Fruit fly (Drosophila melanogaster): ENCODE measurements around the gene Tdrd3.
A peak's percentile ranks its signal among the peaks of the same experiment; 100 is the strongest.

Tdrd3 gene

dm6 chr3L:14784949-14785408 lies 1.6 kb upstream of the Tdrd3 start (continued):
- TF ChIP-seq CG1603 (tag; optimal IDR thresholded peaks at IDR 0.05) (peak; percentile 85), CG7745 (tag; optimal IDR thresholded peaks at IDR 0.05) (peak; percentile 16), CG10366 (GFP tag; IDR thresholded peaks at IDR 0.05) (peak; percentile 84), CG16779 (GFP tag; IDR thresholded peaks at IDR 0.05) (peak; percentile 51; the same call in 1 of the 2 replicates), ems (GFP tag; optimal IDR thresholded peaks at IDR 0.05) (peak; percentile 93), emc (GFP tag; optimal IDR thresholded peaks at IDR 0.05) (peak; percentile 71), dysf (GFP tag; IDR thresholded peaks at IDR 0.05) (peak; percentile 96), luna (GFP tag; optimal IDR thresholded peaks at IDR 0.05) (peak; percentile 77), Dip2 (GFP tag; IDR thresholded peaks at IDR 0.05) (0 out of 2 replicates have a peak, but pooled peaks have one; percentile 68), mam (GFP tag; optimal IDR thresholded peaks at IDR 0.05) (peak; percentile 93), Optix (GFP tag; IDR thresholded peaks at IDR 0.05) (peak; percentile 77), Usf (GFP tag; optimal IDR thresholded peaks at IDR 0.05) (peak; percentile 94), CG10543 (GFP tag; optimal IDR thresholded peaks at IDR 0.05) (peak; percentile 98), E2f2 (GFP tag; IDR thresholded peaks at IDR 0.05) (peak; percentile 74), seq (GFP tag; IDR thresholded peaks at IDR 0.05) (peak; percentile 95), disco-r (GFP tag; optimal IDR thresholded peaks at IDR 0.05) (peak; percentile 92), psq (GFP tag; optimal IDR thresholded peaks at IDR 0.05) (peak; percentile 79), HLHmδ (GFP tag; optimal IDR thresholded peaks at IDR 0.05) (no peak), ATbp (GFP tag; optimal IDR thresholded peaks at IDR 0.05) (peak; percentile 92), ham (GFP tag; IDR thresholded peaks at IDR 0.05) (no peak), dati (GFP tag; IDR thresholded peaks at IDR 0.05) (peak; percentile 58; the same call in 1 of the 2 replicates), dimm (GFP tag; IDR thresholded peaks at IDR 0.05) (peak; percentile 64), CG9817 (tag; optimal IDR thresholded peaks at IDR 0.05) (peak; percentile 93), CG17912 (GFP tag; optimal IDR thresholded peaks at IDR 0.05) (peak; percentile 78), sisA (GFP tag; IDR thresholded peaks at IDR 0.05) (peak; percentile 86), wek (GFP tag; optimal IDR thresholded peaks at IDR 0.05) (peak; percentile 76), btn (GFP tag; optimal IDR thresholded peaks at IDR 0.05) (peak; percentile 75), CG32767 (GFP tag; IDR thresholded peaks at IDR 0.05) (peak; percentile 95), dmrt99B (tag; optimal IDR thresholded peaks at IDR 0.05) (peak; percentile 98), CG15011 (GFP tag; optimal IDR thresholded peaks at IDR 0.05) (peak; percentile 98), cg (GFP tag; optimal IDR thresholded peaks at IDR 0.05) (no peak), Sin3A (optimal IDR thresholded peaks at IDR 0.05) (no peak), tio (GFP tag; optimal IDR thresholded peaks at IDR 0.05) (peak; percentile 98), Max (GFP tag; optimal IDR thresholded peaks at IDR 0.05) (peak; percentile 97), CG34422 (GFP tag; IDR thresholded peaks at IDR 0.05) (peak; percentile 81), slbo (GFP tag; IDR thresholded peaks at IDR 0.05) (peak; percentile 92), Ssrp (tag; optimal IDR thresholded peaks at IDR 0.05) (peak; percentile 98), CG2199 (GFP tag; IDR thresholded peaks at IDR 0.05) (peak; percentile 78; the same call in 2 of the 3 replicates), CG3995 (GFP tag; optimal IDR thresholded peaks at IDR 0.05) (peak; percentile 73), ind (GFP tag; optimal IDR thresholded peaks at IDR 0.05) (peak; percentile 95), Neu2 (GFP tag; optimal IDR thresholded peaks at IDR 0.05; ENCODE audit: borderline replicate concordance) (peak; percentile 65), Asciz (GFP tag; optimal IDR thresholded peaks at IDR 0.05) (peak; percentile 95), tna (GFP tag; IDR thresholded peaks at IDR 0.05; ENCODE audit: partially characterized antibody) (no peak), CG8944 (GFP tag; optimal IDR thresholded peaks at IDR 0.05) (peak; percentile 88), trh (GFP tag; optimal IDR thresholded peaks at IDR 0.05) (peak; percentile 93), otp (GFP tag; IDR thresholded peaks at IDR 0.05) (peak; percentile 80), CG3838 (GFP tag; optimal IDR thresholded peaks at IDR 0.05) (peak; percentile 91), maf-S (GFP tag; optimal IDR thresholded peaks at IDR 0.05) (peak; percentile 89), CG18262 (tag; optimal IDR thresholded peaks at IDR 0.05) (peak; percentile 99), HHEX (GFP tag; optimal IDR thresholded peaks at IDR 0.05) (peak; percentile 97), D19B (GFP tag; optimal IDR thresholded peaks at IDR 0.05) (peak; percentile 92), CG11695 (GFP tag; IDR thresholded peaks at IDR 0.05) (peak; percentile 96)
